Worm (Caenorhabditis elegans): ENCODE measurements around the gene pycr-1.

ce11 chrX:12175667-12176278, 29.1 kb downstream of the pycr-1 start:
- TF ChIP-seq pqm-1 (tag; optimal IDR thresholded peaks at IDR 0.05): no peak
- TF ChIP-seq fos-1 (tag; optimal IDR thresholded peaks at IDR 0.05): no peak
- no peak for TF ChIP-seq aly-2 (tag; optimal IDR thresholded peaks at IDR 0.05)
